Worm (Caenorhabditis elegans) whole organism, late embryonic: ENCODE results near the gene lon-2.

Source experiments
- K02D7.2 ChIP-seq: sonication (generic microtip); optimal IDR thresholded peaks from 2 replicates; lab custom pipeline; 2017; ENCODE audit warnings: mild to moderate bottlenecking, missing genetic modification characterization, missing compliant biosample characterization
- Y22D7AL.16 ChIP-seq: sonication (generic microtip); optimal IDR thresholded peaks from 2 replicates; lab custom pipeline; 2016; ENCODE audit warnings: missing genetic modification characterization, missing compliant biosample characterization
- ceh-2 ChIP-seq: sonication (generic microtip); optimal IDR thresholded peaks from 2 replicates; lab custom pipeline; 2016; ENCODE audit warnings: missing genotype, missing genetic modification characterization, missing compliant biosample characterization
- ceh-24 ChIP-seq: sonication (generic microtip); optimal IDR thresholded peaks from 2 replicates; lab custom pipeline; 2016; ENCODE audit warnings: mild to moderate bottlenecking, missing genetic modification characterization, missing compliant biosample characterization
- ceh-30 ChIP-seq: fragments of 150-350 bp; optimal IDR thresholded peaks from 2 replicates; lab custom pipeline; 2014; ENCODE audit warnings: missing biosample characterization, missing genetic modification characterization
- ceh-34 ChIP-seq: sonication (generic microtip); optimal IDR thresholded peaks from 2 replicates; lab custom pipeline; 2016; ENCODE audit warnings: mild to moderate bottlenecking, missing genetic modification characterization, missing compliant biosample characterization
- ceh-45 ChIP-seq: fragments of 200-800 bp; sonication (Bioruptor generic); IDR thresholded peaks from 2 replicates; pipeline ENCODE4 v1.3.6; 2022; ENCODE audit warnings: missing genetic modification reagents, missing genetic modification characterization, missing compliant biosample characterization
- fkh-6 ChIP-seq: sonication (generic microtip); optimal IDR thresholded peaks from 2 replicates; lab custom pipeline; 2016; ENCODE audit warnings: missing genetic modification characterization, missing compliant biosample characterization
- hlh-15 ChIP-seq: sonication (generic microtip); optimal IDR thresholded peaks from 2 replicates; lab custom pipeline; 2016; ENCODE audit warnings: missing genetic modification characterization, missing compliant biosample characterization
- hlh-6 ChIP-seq: sonication (generic microtip); optimal IDR thresholded peaks from 2 replicates; lab custom pipeline; 2016; ENCODE audit warnings: missing genotype, missing genetic modification characterization, missing compliant biosample characterization
- lin-11 ChIP-seq: fragments of 200-800 bp; sonication (Bioruptor generic); optimal IDR thresholded peaks from 2 replicates; lab custom pipeline; 2018; ENCODE audit warnings: mild to moderate bottlenecking, missing genetic modification characterization, missing compliant biosample characterization
- pat-9 ChIP-seq: fragments of 200-800 bp; sonication (Bioruptor generic); optimal IDR thresholded peaks from 2 replicates; lab custom pipeline; 2018; ENCODE audit warnings: mild to moderate bottlenecking, missing genetic modification characterization, moderate library complexity, missing compliant biosample characterization
- rnt-1 ChIP-seq: sonication (generic microtip); optimal IDR thresholded peaks from 2 replicates; lab custom pipeline; 2016; ENCODE audit warnings: missing genetic modification characterization, missing compliant biosample characterization
- tbx-2 ChIP-seq: sonication (generic microtip); optimal IDR thresholded peaks from 2 replicates; lab custom pipeline; 2016; ENCODE audit warnings: missing genetic modification characterization, missing compliant biosample characterization
- zip-5 ChIP-seq: sonication (generic microtip); optimal IDR thresholded peaks from 2 replicates; lab custom pipeline; 2016; ENCODE audit warnings: missing genetic modification characterization, missing compliant biosample characterization

The lon-2 gene

ce11 chrX:4691148-4691773 lies 57.6 kb downstream of the lon-2 start, which contains the start of gene K02G10.5:
TSS of gene K02G10.5 (minus strand) at chrX:4691198.
- no peak for TF ChIP-seq ceh-34
- TF ChIP-seq hlh-15 (tag; lab: Kevin White, UChicago) = no peak
- no peak for TF ChIP-seq lin-11 (tag; lab: Kevin White, UChicago)
- no peak for TF ChIP-seq ceh-24 (tag; lab: Kevin White, UChicago)
- no peak for TF ChIP-seq ceh-30
- no peak for TF ChIP-seq ceh-45 (GFP tag; lab: Robert Waterston, UW)
- no peak for TF ChIP-seq pat-9
- TF ChIP-seq tbx-2 = no peak
- no peak for TF ChIP-seq ceh-2
- TF ChIP-seq K02D7.2 = no peak
- TF ChIP-seq hlh-6 = no peak
- no peak for TF ChIP-seq fkh-6
- no peak for TF ChIP-seq Y22D7AL.16 (tag; lab: Kevin White, UChicago)
- TF ChIP-seq zip-5 = no peak
- TF ChIP-seq rnt-1 (tag; lab: Kevin White, UChicago) = no peak
- TF ChIP-seq, all 69 proteins: peak for 0
